Fruit fly (Drosophila melanogaster) whole organism, embryonic: ENCODE results near the gene CG14332.
A peak's percentile ranks its signal among the peaks of the same experiment; 100 is the strongest.

Experiments used
- CG10267 ChIP-seq: fragments of 200-800 bp; sonication (Bioruptor generic); optimal IDR thresholded peaks from 2 replicates; lab custom pipeline; 2018; ENCODE audit warnings: missing biosample characterization, mild to moderate bottlenecking, missing genetic modification characterization, moderate library complexity
- CG11560 ChIP-seq: fragments of 200-800 bp; sonication (Bioruptor generic); IDR thresholded peaks from 3 replicates; pipeline ENCODE4 v1.3.6; 2022; ENCODE audit warnings: missing biosample characterization, missing genetic modification characterization
- CG11723 ChIP-seq: fragments of 200-800 bp; sonication (Bioruptor generic); optimal IDR thresholded peaks from 2 replicates; lab custom pipeline; 2017; ENCODE audit warnings: missing biosample characterization, mild to moderate bottlenecking, missing genetic modification characterization
- CG12299 ChIP-seq: fragments of 200-800 bp; sonication (Bioruptor generic); optimal IDR thresholded peaks from 2 replicates; lab custom pipeline; 2018; ENCODE audit warnings: missing biosample characterization, mild to moderate bottlenecking, missing genetic modification characterization
- CG12769 ChIP-seq: fragments of 200-800 bp; sonication (Bioruptor generic); optimal IDR thresholded peaks from 2 replicates; lab custom pipeline; 2019; ENCODE audit warnings: missing biosample characterization, mild to moderate bottlenecking, missing genetic modification characterization, moderate library complexity
- CG14860 ChIP-seq: fragments of 200-800 bp; sonication (Bioruptor generic); IDR thresholded peaks from 3 replicates; pipeline ENCODE4 v1.3.6; 2022; ENCODE audit warnings: missing biosample characterization, missing genetic modification characterization; ENCODE audit not compliant: partially characterized antibody
- CG15601 ChIP-seq: fragments of 200-800 bp; sonication (Bioruptor generic); optimal IDR thresholded peaks from 3 replicates; lab custom pipeline; 2019; ENCODE audit warnings: missing biosample characterization, mild to moderate bottlenecking, missing genetic modification characterization, moderate library complexity
- CG17912 ChIP-seq: fragments of 200-800 bp; sonication (Bioruptor generic); optimal IDR thresholded peaks from 2 replicates; lab custom pipeline; 2018; ENCODE audit warnings: missing biosample characterization, mild to moderate bottlenecking, missing genetic modification characterization
- CG18764 ChIP-seq: fragments of 200-800 bp; sonication (Bioruptor generic); optimal IDR thresholded peaks from 3 replicates; lab custom pipeline; 2016; ENCODE audit warnings: missing biosample characterization, missing genetic modification characterization
- CG2875 ChIP-seq: fragments of 200-800 bp; sonication (Bioruptor generic); optimal IDR thresholded peaks from 2 replicates; lab custom pipeline; 2017; ENCODE audit warnings: missing biosample characterization, mild to moderate bottlenecking, missing genetic modification characterization, missing genetic modification reagents
- CG2889 ChIP-seq: fragments of 200-800 bp; sonication (Bioruptor generic); IDR thresholded peaks from 3 replicates; pipeline ENCODE4 v1.3.6; 2022; ENCODE audit warnings: missing biosample characterization, missing genetic modification characterization
- CG32767 ChIP-seq: fragments of 200-800 bp; sonication (Bioruptor generic); IDR thresholded peaks from 2 replicates; pipeline ENCODE4 v1.3.6; 2022; ENCODE audit warnings: missing biosample characterization, missing genetic modification characterization
- CG4282 ChIP-seq: fragments of 200-800 bp; sonication (Bioruptor generic); optimal IDR thresholded peaks from 2 replicates; lab custom pipeline; 2016; ENCODE audit warnings: missing biosample characterization, missing genetic modification characterization
- CG4328 ChIP-seq: fragments of 200-800 bp; sonication (Bioruptor generic); optimal IDR thresholded peaks from 3 replicates; lab custom pipeline; 2017; ENCODE audit warnings: missing biosample characterization, missing genetic modification reagents, missing genetic modification characterization
- CG6791 ChIP-seq: fragments of 200-800 bp; sonication (Bioruptor generic); IDR thresholded peaks from 3 replicates; pipeline ENCODE4 v1.3.6; 2022; ENCODE audit warnings: missing biosample characterization, missing genetic modification characterization; ENCODE audit not compliant: partially characterized antibody
- Dref ChIP-seq: fragments of 200-800 bp; sonication (Bioruptor generic); IDR thresholded peaks from 2 replicates; pipeline ENCODE4 v1.3.6; 2022; ENCODE audit warnings: missing biosample characterization, missing genetic modification characterization
- HmgZ ChIP-seq: fragments of 200-800 bp; sonication (Bioruptor generic); optimal IDR thresholded peaks from 2 replicates; lab custom pipeline; 2018; ENCODE audit warnings: missing biosample characterization, mild to moderate bottlenecking, missing genetic modification characterization
- Hmx ChIP-seq: fragments of 200-800 bp; sonication (Bioruptor generic); optimal IDR thresholded peaks from 2 replicates; lab custom pipeline; 2016; ENCODE audit warnings: missing biosample characterization, missing genetic modification characterization
- Hr51 ChIP-seq, 2 experiments: fragments of 200-800 bp; sonication (Bioruptor generic); optimal IDR thresholded peaks; 2 replicates in 1 of 2; 3 replicates in 1 of 2; lab custom pipeline; 2016 to 2018; ENCODE audit warnings: missing biosample characterization in 2 of 2, missing genetic modification characterization in 2 of 2, mild to moderate bottlenecking in 1 of 2, moderate library complexity in 1 of 2
- MBD-R2 ChIP-seq: fragments of 200-800 bp; sonication (Bioruptor generic); IDR thresholded peaks from 2 replicates; pipeline ENCODE4 v1.3.6; 2022; ENCODE audit warnings: missing biosample characterization, missing genetic modification characterization
- NC2β ChIP-seq: fragments of 200-800 bp; sonication (Bioruptor generic); optimal IDR thresholded peaks from 2 replicates; lab custom pipeline; 2016; ENCODE audit warnings: missing biosample characterization, missing genetic modification characterization
- Oaz ChIP-seq: fragments of 200-800 bp; sonication (Bioruptor generic); IDR thresholded peaks from 2 replicates; pipeline ENCODE4 v1.3.6; 2022; ENCODE audit warnings: missing biosample characterization, missing genetic modification characterization
- Opbp ChIP-seq: fragments of 200-800 bp; sonication (Bioruptor generic); IDR thresholded peaks from 3 replicates; pipeline ENCODE4 v1.3.6; 2022; ENCODE audit warnings: missing biosample characterization, missing genetic modification characterization; ENCODE audit not compliant: partially characterized antibody
- Rx ChIP-seq: fragments of 200-800 bp; sonication (Bioruptor generic); IDR thresholded peaks from 2 replicates; pipeline ENCODE4 v1.3.6; 2022; ENCODE audit warnings: missing biosample characterization, missing genetic modification characterization
- Side ChIP-seq: fragments of 200-800 bp; sonication (Bioruptor generic); optimal IDR thresholded peaks from 2 replicates; lab custom pipeline; 2016; ENCODE audit warnings: missing biosample characterization, missing genetic modification characterization
- Sox100B ChIP-seq: fragments of 200-800 bp; sonication (Bioruptor generic); optimal IDR thresholded peaks from 3 replicates; lab custom pipeline; 2018; ENCODE audit warnings: missing biosample characterization, mild to moderate bottlenecking, missing genetic modification characterization
- cwo ChIP-seq: fragments of 200-800 bp; sonication (Bioruptor generic); optimal IDR thresholded peaks from 3 replicates; lab custom pipeline; 2017; ENCODE audit warnings: missing biosample characterization, missing genetic modification characterization, mild to moderate bottlenecking, moderate library complexity, missing genetic modification reagents
- emc ChIP-seq: fragments of 200-800 bp; sonication (Bioruptor generic); optimal IDR thresholded peaks from 2 replicates; lab custom pipeline; 2016; ENCODE audit warnings: missing biosample characterization, missing genetic modification characterization
- en ChIP-seq: fragments of 200-800 bp; sonication (Bioruptor generic); optimal IDR thresholded peaks from 2 replicates; lab custom pipeline; 2016; ENCODE audit warnings: missing biosample characterization, missing genetic modification characterization
- eyg ChIP-seq: fragments of 200-800 bp; sonication (Bioruptor generic); optimal IDR thresholded peaks from 3 replicates; lab custom pipeline; 2016; ENCODE audit warnings: missing biosample characterization, missing genetic modification characterization
- fd96Cb ChIP-seq: fragments of 200-800 bp; sonication (Bioruptor generic); optimal IDR thresholded peaks from 2 replicates; lab custom pipeline; 2018; ENCODE audit warnings: missing biosample characterization, mild to moderate bottlenecking, missing genetic modification characterization, moderate library complexity
- h ChIP-seq: fragments of >200 bp; optimal IDR thresholded peaks from 2 replicates; lab custom pipeline; 2017
- jumu ChIP-seq: fragments of 200-800 bp; sonication (Bioruptor generic); optimal IDR thresholded peaks from 3 replicates; lab custom pipeline; 2016; ENCODE audit warnings: missing biosample characterization, missing genetic modification characterization
- lab ChIP-seq: fragments of 200-800 bp; sonication (Bioruptor generic); optimal IDR thresholded peaks from 3 replicates; lab custom pipeline; 2017; ENCODE audit warnings: missing biosample characterization, missing genetic modification characterization, mild to moderate bottlenecking, moderate library complexity, missing genetic modification reagents
- lola ChIP-seq, 3 experiments: fragments of >200 bp in 2 of 3; fragments of 200-800 bp in 1 of 3; sonication (Bioruptor generic) in 1 of 3; optimal IDR thresholded peaks; 2 replicates each; lab custom pipeline; 2017 to 2019; ENCODE audit warnings: missing biosample characterization in 3 of 3, missing genetic modification characterization in 3 of 3, mild to moderate bottlenecking in 1 of 3, moderate library complexity in 1 of 3
- lov ChIP-seq, 2 experiments: fragments of 200-800 bp in 1 of 2; fragments of >200 bp in 1 of 2; sonication (Bioruptor generic) in 1 of 2; IDR thresholded peaks in 1 of 2; optimal IDR thresholded peaks in 1 of 2; 2 replicates in 1 of 2; 3 replicates in 1 of 2; pipeline versions ENCODE4 v1.3.6 to Lab custom; 2017 to 2022; ENCODE audit warnings: missing biosample characterization in 1 of 2, missing genetic modification characterization in 1 of 2
- onecut ChIP-seq: fragments of 200-800 bp; sonication (Bioruptor generic); IDR thresholded peaks from 2 replicates; pipeline ENCODE4 v1.3.6; 2022; ENCODE audit warnings: missing biosample characterization, missing genetic modification characterization
- pnt ChIP-seq: fragments of 200-800 bp; sonication (Bioruptor generic); optimal IDR thresholded peaks from 3 replicates; lab custom pipeline; 2016; ENCODE audit warnings: missing biosample characterization, missing genetic modification characterization
- ranshi ChIP-seq: fragments of 200-800 bp; sonication (Bioruptor generic); IDR thresholded peaks from 2 replicates; pipeline ENCODE4 v1.3.6; 2022; ENCODE audit warnings: missing biosample characterization, missing genetic modification characterization
- run ChIP-seq: fragments of 200-800 bp; sonication (Bioruptor generic); optimal IDR thresholded peaks from 3 replicates; lab custom pipeline; 2018; ENCODE audit warnings: missing biosample characterization, mild to moderate bottlenecking, missing genetic modification characterization
- sc ChIP-seq, 3 experiments: fragments of >200 bp in 2 of 3; fragments of 200-800 bp in 1 of 3; sonication (Bioruptor generic) in 1 of 3; optimal IDR thresholded peaks; 2 replicates in 2 of 3; 3 replicates in 1 of 3; lab custom pipeline; 2017; ENCODE audit warnings: mild to moderate bottlenecking in 1 of 3, missing biosample characterization in 1 of 3, missing genetic modification characterization in 1 of 3, missing genetic modification reagents in 1 of 3
- sob ChIP-seq: fragments of 200-800 bp; sonication (Bioruptor generic); IDR thresholded peaks from 2 replicates; pipeline ENCODE4 v1.3.6; 2022; ENCODE audit warnings: missing biosample characterization, missing genetic modification characterization
- sqz ChIP-seq: fragments of 200-800 bp; sonication (Bioruptor generic); optimal IDR thresholded peaks from 3 replicates; lab custom pipeline; 2018; ENCODE audit warnings: missing biosample characterization, mild to moderate bottlenecking, missing genetic modification characterization
- toy ChIP-seq: fragments of 200-800 bp; sonication (Bioruptor generic); IDR thresholded peaks from 2 replicates; pipeline ENCODE4 v1.3.6; 2022; ENCODE audit warnings: missing biosample characterization, missing genetic modification characterization
- tup ChIP-seq: fragments of 200-800 bp; sonication (Bioruptor generic); optimal IDR thresholded peaks from 2 replicates; lab custom pipeline; 2016; ENCODE audit warnings: missing biosample characterization, mild to moderate bottlenecking, missing genetic modification characterization, moderate library complexity
- wor ChIP-seq: fragments of 200-800 bp; sonication (Bioruptor generic); IDR thresholded peaks from 2 replicates; pipeline ENCODE4 v1.3.6; 2022; ENCODE audit warnings: missing biosample characterization, missing genetic modification characterization
- zfh1 ChIP-seq: fragments of 200-800 bp; sonication (Bioruptor generic); IDR thresholded peaks from 3 replicates; pipeline ENCODE4 v1.3.6; 2022; ENCODE audit warnings: missing biosample characterization, missing genetic modification characterization
- zfh2 ChIP-seq: fragments of 200-800 bp; sonication (Bioruptor generic); optimal IDR thresholded peaks from 2 replicates; lab custom pipeline; 2016; ENCODE audit warnings: missing biosample characterization, missing genetic modification characterization

Gene CG14332

DNA sequence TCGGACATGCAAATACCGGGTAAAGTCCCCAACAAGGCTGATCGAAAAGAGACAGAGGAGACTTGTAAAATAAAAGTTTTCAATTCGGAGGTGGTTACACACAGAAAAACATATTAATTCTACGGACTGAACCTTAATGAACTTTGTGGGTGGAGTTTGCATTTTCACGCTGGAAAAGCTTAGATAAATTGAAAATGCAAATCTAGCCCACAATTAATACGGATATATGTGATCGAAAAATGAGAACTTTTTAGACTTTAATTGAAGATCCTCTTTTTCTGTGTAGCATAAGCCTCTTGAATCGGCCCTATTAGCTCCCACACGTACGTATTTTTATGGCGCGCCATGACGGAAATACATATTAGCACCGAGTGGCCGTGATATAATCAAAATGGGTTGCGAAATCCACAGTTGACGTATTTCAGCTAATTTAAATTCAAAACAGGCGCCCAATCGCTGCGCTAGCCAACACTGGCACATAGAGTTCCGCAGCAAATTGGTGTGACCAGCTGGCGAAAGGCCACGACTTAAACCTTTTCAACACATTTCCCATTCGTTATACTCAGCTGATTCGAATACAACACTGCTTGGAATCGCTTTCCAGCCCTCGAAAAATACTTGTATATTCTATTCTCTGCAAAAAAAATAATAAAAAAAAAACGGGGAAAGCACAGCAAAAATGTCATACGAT, 36.5 kb downstream of the CG14332 start (continued):
- TF ChIP-seq ranshi (GFP tag; lab: Robert Waterston, UW) = peak; percentile 14; the same call in 1 of the 2 replicates
- no peak for TF ChIP-seq onecut
- TF ChIP-seq sqz = peak; percentile 93
- TF ChIP-seq CG32767 (GFP tag; lab: Robert Waterston, UW) = peak; percentile 84
- TF ChIP-seq CG6791 (GFP tag; lab: Robert Waterston, UW) = peak; percentile 60; the same call in 1 of the 3 replicates
- peak; percentile 65 for TF ChIP-seq HmgZ (tag; lab: Kevin White, UChicago)
- no peak for TF ChIP-seq en (GFP tag; lab: Kevin White, UChicago)
- TF ChIP-seq lola (GFP tag; optimal IDR thresholded peaks at IDR 0.05; lab: Kevin White, UChicago) = no peak
- TF ChIP-seq jumu (GFP tag; lab: Kevin White, UChicago) = peak; percentile 67
- TF ChIP-seq Side (GFP tag; lab: Kevin White, UChicago) = peak; percentile 65
- peak; percentile 41; the same call in 1 of the 2 replicates for TF ChIP-seq Dref (GFP tag; lab: Robert Waterston, UW)
- peak; percentile 64 for TF ChIP-seq CG12769
- TF ChIP-seq lab = peak; percentile 76
- TF ChIP-seq sc (optimal IDR thresholded peaks at IDR 0.05; lab: Kevin White, UChicago) = no peak
- no peak for TF ChIP-seq sc (GFP tag; optimal IDR thresholded peaks at IDR 0.05; lab: Kevin White, UChicago)
- TF ChIP-seq Sox100B (GFP tag; lab: Kevin White, UChicago) = peak; percentile 33
- peak; percentile 78 for TF ChIP-seq zfh1 (GFP tag; lab: Robert Waterston, UW)
- no peak for TF ChIP-seq CG11560 (tag; lab: Robert Waterston, UW)
- TF ChIP-seq fd96Cb (tag; lab: Kevin White, UChicago) = peak; percentile 30
- TF ChIP-seq emc (GFP tag; lab: Kevin White, UChicago) = no peak
- TF ChIP-seq MBD-R2 = peak; percentile 80
- TF ChIP-seq CG17912 = peak; percentile 57
- TF ChIP-seq zfh2 (GFP tag; lab: Kevin White, UChicago) = peak; percentile 61
- TF ChIP-seq Rx = no peak
- TF ChIP-seq pnt (GFP tag; lab: Kevin White, UChicago) = no peak
- TF ChIP-seq wor (GFP tag; lab: Robert Waterston, UW) = no peak
- no peak for TF ChIP-seq run
- peak; percentile 66 for TF ChIP-seq CG4282
- no peak for TF ChIP-seq CG11723 (GFP tag; lab: Kevin White, UChicago)
- peak; percentile 84 for TF ChIP-seq sob
- no peak for TF ChIP-seq CG2889
- peak; percentile 72 for TF ChIP-seq Opbp (GFP tag; lab: Robert Waterston, UW)
- TF ChIP-seq NC2β (GFP tag; lab: Kevin White, UChicago) = peak; percentile 31
- TF ChIP-seq tup (GFP tag; lab: Kevin White, UChicago) = peak; percentile 63
- no peak for TF ChIP-seq Hmx
- TF ChIP-seq CG18764 (GFP tag; lab: Kevin White, UChicago) = peak; percentile 4
- TF ChIP-seq Oaz = peak; percentile 65
- TF ChIP-seq CG4328 = no peak
- TF ChIP-seq lov (optimal IDR thresholded peaks at IDR 0.05; lab: Kevin White, UChicago) = no peak
- peak; percentile 66; the same call in 2 of the 3 replicates for TF ChIP-seq lov (GFP tag; IDR thresholded peaks at IDR 0.05; lab: Robert Waterston, UW)
- TF ChIP-seq Hr51 (GFP tag; optimal IDR thresholded peaks at IDR 0.05; lab: Kevin White, UChicago) = peak; percentile 65 to 72
- TF ChIP-seq CG10267 (tag; lab: Kevin White, UChicago) = peak; percentile 98
- peak; percentile 64 for TF ChIP-seq cwo (GFP tag; lab: Kevin White, UChicago)
- TF ChIP-seq h (lab: Kevin White, UChicago) = no peak
- TF ChIP-seq toy = no peak
- no peak for TF ChIP-seq CG14860 (GFP tag; lab: Robert Waterston, UW)
- peak; percentile 34 for TF ChIP-seq CG2875 (GFP tag; lab: Kevin White, UChicago)
- peak; percentile 51 for TF ChIP-seq CG15601 (tag; lab: Kevin White, UChicago)
- peak; percentile 1 for TF ChIP-seq CG12299 (tag; lab: Kevin White, UChicago)
- TF ChIP-seq eyg = no peak
